Worm (Caenorhabditis elegans) whole organism, young adult: Measurements from ENCODE around the gene cest-4.

Source experiments
- F57C9.4 ChIP-seq: sonication (generic microtip); optimal IDR thresholded peaks from 2 replicates; lab custom pipeline; 2017; ENCODE audit warnings: mild to moderate bottlenecking, missing genetic modification characterization, missing compliant biosample characterization
- aptf-3 ChIP-seq: fragments of 200-800 bp; sonication (Bioruptor generic); IDR thresholded peaks from 2 replicates; pipeline ENCODE4 v1.3.6; 2022; ENCODE audit warnings: missing genetic modification characterization, missing compliant biosample characterization
- atf-7 ChIP-seq: sonication (generic microtip); optimal IDR thresholded peaks from 2 replicates; lab custom pipeline; 2017; ENCODE audit warnings: mild to moderate bottlenecking, missing genetic modification characterization, missing compliant biosample characterization
- madf-8 ChIP-seq: fragments of 200-800 bp; sonication (Bioruptor generic); conservative IDR thresholded peaks from 2 replicates; pipeline ENCODE4 v1.3.6; 2022; ENCODE audit warnings: missing genetic modification reagents, missing genetic modification characterization, missing compliant biosample characterization
- pbrm-1 ChIP-seq: fragments of 200-800 bp; sonication (Bioruptor generic); IDR thresholded peaks from 2 replicates; pipeline ENCODE4 v1.3.6; 2022; ENCODE audit warnings: missing genetic modification reagents, missing genetic modification characterization, missing compliant biosample characterization
- snpc-1.1 ChIP-seq: sonication (generic microtip); optimal IDR thresholded peaks from 2 replicates; lab custom pipeline; 2017; ENCODE audit warnings: missing genetic modification characterization, mild to moderate bottlenecking, missing compliant biosample characterization, antibody characterized with exemption, moderate library complexity, missing genotype, missing genetic modification reagents; ENCODE audit not compliant: insufficient read depth
- tbx-9 ChIP-seq: sonication (generic microtip); optimal IDR thresholded peaks from 2 replicates; lab custom pipeline; 2016; ENCODE audit warnings: borderline replicate concordance, missing genetic modification characterization, inconsistent platforms, missing compliant biosample characterization
- unc-130 ChIP-seq: sonication (generic microtip); optimal IDR thresholded peaks from 2 replicates; lab custom pipeline; 2016; ENCODE audit warnings: missing genetic modification reagents, missing genetic modification characterization, missing compliant biosample characterization
- xnd-1 ChIP-seq: sonication (generic microtip); optimal IDR thresholded peaks from 2 replicates; lab custom pipeline; 2016; ENCODE audit warnings: missing genotype, missing genetic modification reagents, missing genetic modification characterization, missing compliant biosample characterization

DNA sequence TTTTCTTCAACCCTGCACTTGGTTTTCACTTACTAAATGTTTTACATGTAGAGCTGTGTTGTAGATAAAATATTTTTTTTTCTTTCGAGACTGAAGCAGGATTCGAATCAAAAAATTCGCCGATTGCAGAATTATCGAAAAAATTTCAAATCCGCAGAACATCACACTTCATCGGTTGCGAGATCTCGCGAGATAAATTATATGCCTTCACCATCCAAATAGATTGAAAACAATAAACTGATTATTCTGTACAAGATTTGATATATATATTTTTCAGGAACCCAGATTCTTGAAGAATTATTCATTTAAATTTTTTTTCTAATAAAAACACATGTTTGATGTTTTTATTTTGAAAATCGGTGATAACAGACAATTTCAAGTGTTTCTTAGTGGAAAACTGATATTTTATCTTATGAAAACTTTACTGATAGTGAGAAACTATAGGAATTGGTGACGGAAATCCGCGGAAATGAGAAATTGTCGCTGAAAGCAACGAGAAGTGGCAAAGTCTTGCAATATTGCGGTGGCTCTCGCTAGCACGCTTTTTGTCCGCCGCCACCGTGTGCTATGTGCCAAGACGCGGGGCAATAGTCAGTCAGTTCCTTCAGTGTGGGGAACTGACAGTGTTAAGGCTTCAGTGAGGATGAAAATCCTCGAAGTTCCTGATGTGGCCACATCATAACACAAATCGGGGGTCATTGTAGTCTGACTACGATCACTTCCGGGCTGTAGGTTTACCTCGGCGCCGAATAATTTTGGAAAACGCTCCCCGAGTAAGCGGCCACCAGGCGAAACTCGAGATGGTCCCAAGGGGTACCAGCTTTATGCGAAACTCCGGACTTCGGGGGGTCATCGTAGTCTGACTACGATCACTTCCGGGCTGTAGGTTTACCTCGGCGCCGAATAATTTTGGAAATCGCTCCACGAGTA lies 9.5 kb downstream of the cest-4 start:
- TF ChIP-seq unc-130 (no peak), pbrm-1 (0 out of 2 replicates have a peak, but pooled peaks have one; percentile 46), madf-8 (GFP tag; lab: Robert Waterston, UW) (no peak), atf-7 (peak; percentile 54), snpc-1.1 (tag; lab: Kevin White, UChicago) (peak; percentile 92), tbx-9 (tag; lab: Kevin White, UChicago) (no peak), aptf-3 (no peak), F57C9.4 (no peak), xnd-1 (tag; lab: Kevin White, UChicago) (no peak)
